Worm (Caenorhabditis elegans): ENCODE results near the gene swsn-7.

ce11 chrII:7976308-7976707 lies 51.3 kb downstream of the swsn-7 start, which contains the start of gene DH11.5:
- TF ChIP-seq elt-1 (tag; optimal IDR thresholded peaks at IDR 0.05; ENCODE audit: borderline replicate concordance, insufficient read depth), result no peak
- TF ChIP-seq nhr-12 (tag; optimal IDR thresholded peaks at IDR 0.05), result no peak
- TF ChIP-seq lin-32 (GFP tag; optimal IDR thresholded peaks at IDR 0.05), result no peak
- no peak for TF ChIP-seq unc-39 (tag; optimal IDR thresholded peaks at IDR 0.05)

All from whole organism, mixed stage, embryonic.